Worm (Caenorhabditis elegans) whole organism, L2 larva: ENCODE results near the gene got-1.2.

Source experiments
- C34F6.9 ChIP-seq: fragments of 150-350 bp; optimal IDR thresholded peaks from 2 replicates; lab custom pipeline; 2014; ENCODE audit warnings: missing biosample characterization, missing genetic modification characterization
- F13H6.1 ChIP-seq: sonication (generic microtip); optimal IDR thresholded peaks from 2 replicates; lab custom pipeline; 2016; ENCODE audit warnings: missing genetic modification characterization, missing compliant biosample characterization
- R02D3.7 ChIP-seq: fragments of 150-350 bp; optimal IDR thresholded peaks from 2 replicates; lab custom pipeline; 2014; ENCODE audit warnings: missing biosample characterization, missing genetic modification characterization
- Y55F3AM.14 ChIP-seq: fragments of 200-800 bp; sonication (Bioruptor generic); optimal IDR thresholded peaks from 2 replicates; lab custom pipeline; 2018; ENCODE audit warnings: mild to moderate bottlenecking, missing genetic modification characterization, missing compliant biosample characterization
- ZK546.5 ChIP-seq: sonication (generic microtip); optimal IDR thresholded peaks from 2 replicates; lab custom pipeline; 2017; ENCODE audit warnings: missing biosample characterization, missing genetic modification characterization
- alr-1 ChIP-seq: fragments of 150-350 bp; optimal IDR thresholded peaks from 2 replicates; lab custom pipeline; 2014; ENCODE audit warnings: missing biosample characterization, missing genetic modification characterization
- aly-2 ChIP-seq: fragments of 150-350 bp; optimal IDR thresholded peaks from 2 replicates; lab custom pipeline; 2014; ENCODE audit warnings: missing biosample characterization, missing genetic modification characterization
- blmp-1 ChIP-seq: sonication (generic microtip); optimal IDR thresholded peaks from 2 replicates; lab custom pipeline; 2017; ENCODE audit warnings: missing genetic modification characterization, mild to moderate bottlenecking, missing compliant biosample characterization, antibody characterized with exemption, moderate library complexity; ENCODE audit not compliant: insufficient read depth
- ceh-82 ChIP-seq: fragments of 150-350 bp; optimal IDR thresholded peaks from 2 replicates; lab custom pipeline; 2014; ENCODE audit warnings: missing biosample characterization, missing genetic modification characterization
- crh-2 ChIP-seq: sonication (generic microtip); optimal IDR thresholded peaks from 2 replicates; lab custom pipeline; 2017; ENCODE audit warnings: missing biosample characterization, missing genetic modification characterization
- egl-27 ChIP-seq: sonication (generic microtip); optimal IDR thresholded peaks from 3 replicates; lab custom pipeline; 2017; ENCODE audit warnings: missing biosample characterization, missing genetic modification reagents, missing genetic modification characterization
- elt-1 ChIP-seq: fragments of 150-350 bp; optimal IDR thresholded peaks from 2 replicates; lab custom pipeline; 2014; ENCODE audit warnings: missing biosample characterization, missing genetic modification characterization
- fos-1 ChIP-seq: fragments of 150-350 bp; optimal IDR thresholded peaks from 2 replicates; lab custom pipeline; 2014; ENCODE audit warnings: missing biosample characterization, missing genetic modification characterization
- gmeb-1 ChIP-seq: fragments of 150-350 bp; optimal IDR thresholded peaks from 2 replicates; lab custom pipeline; 2014; ENCODE audit warnings: missing biosample characterization, missing genetic modification characterization
- lin-11 ChIP-seq: fragments of 150-350 bp; sonication (generic microtip); optimal IDR thresholded peaks from 2 replicates; lab custom pipeline; 2014; ENCODE audit warnings: missing biosample characterization, missing genetic modification characterization, inconsistent platforms, mixed read lengths
- lsy-2 ChIP-seq, 2 experiments: fragments of 150-350 bp in 1 of 2; sonication (generic microtip) in 1 of 2; optimal IDR thresholded peaks; 2 replicates each; lab custom pipeline; 2014 to 2017; ENCODE audit warnings: missing biosample characterization in 2 of 2, missing genetic modification characterization in 2 of 2
- mab-5 ChIP-seq: fragments of 150-350 bp; optimal IDR thresholded peaks from 2 replicates; lab custom pipeline; 2014; ENCODE audit warnings: missing biosample characterization, missing genetic modification characterization
- mbf-1 ChIP-seq: sonication (generic microtip); optimal IDR thresholded peaks from 2 replicates; lab custom pipeline; 2017; ENCODE audit warnings: missing biosample characterization, missing genetic modification characterization
- mdl-1 ChIP-seq, 2 experiments: fragments of 150-350 bp in 1 of 2; sonication (generic microtip) in 1 of 2; optimal IDR thresholded peaks; 2 replicates each; lab custom pipeline; 2017; ENCODE audit warnings: missing biosample characterization in 2 of 2, missing genetic modification characterization in 2 of 2
- nhr-11 ChIP-seq: fragments of 150-350 bp; optimal IDR thresholded peaks from 2 replicates; lab custom pipeline; 2014; ENCODE audit warnings: missing biosample characterization, missing genetic modification characterization
- nhr-129 ChIP-seq: fragments of 150-350 bp; optimal IDR thresholded peaks from 2 replicates; lab custom pipeline; 2014; ENCODE audit warnings: missing biosample characterization, missing genetic modification characterization
- nhr-21 ChIP-seq: fragments of 150-350 bp; optimal IDR thresholded peaks from 2 replicates; lab custom pipeline; 2014; ENCODE audit warnings: missing biosample characterization, missing genetic modification characterization
- nhr-23 ChIP-seq: fragments of 150-350 bp; optimal IDR thresholded peaks from 2 replicates; lab custom pipeline; 2014; ENCODE audit warnings: missing biosample characterization, missing genetic modification reagents, missing genetic modification characterization
- nhr-25 ChIP-seq: fragments of 150-350 bp; sonication (generic microtip); optimal IDR thresholded peaks from 3 replicates; lab custom pipeline; 2014; ENCODE audit warnings: missing biosample characterization, missing genetic modification characterization
- nhr-6 ChIP-seq: fragments of 150-350 bp; optimal IDR thresholded peaks from 2 replicates; lab custom pipeline; 2014; ENCODE audit warnings: missing biosample characterization, missing genetic modification characterization
- nhr-77 ChIP-seq: fragments of 150-350 bp; optimal IDR thresholded peaks from 2 replicates; lab custom pipeline; 2014; ENCODE audit warnings: missing biosample characterization, missing genetic modification characterization
- peb-1 ChIP-seq: fragments of 150-350 bp; optimal IDR thresholded peaks from 2 replicates; lab custom pipeline; 2014; ENCODE audit warnings: missing biosample characterization, missing genetic modification characterization
- sem-4 ChIP-seq: fragments of 150-350 bp; optimal IDR thresholded peaks from 2 replicates; lab custom pipeline; 2014; ENCODE audit warnings: missing biosample characterization, missing genetic modification reagents, missing genetic modification characterization
- sma-3 ChIP-seq: sonication (generic microtip); optimal IDR thresholded peaks from 2 replicates; lab custom pipeline; 2016; ENCODE audit warnings: missing genetic modification reagents, missing genetic modification characterization, missing compliant biosample characterization
- sma-9 ChIP-seq, 2 experiments: fragments of 150-350 bp in 1 of 2; sonication (generic microtip) in 1 of 2; optimal IDR thresholded peaks; 2 replicates each; lab custom pipeline; 2014 to 2016; ENCODE audit warnings: missing genetic modification characterization in 2 of 2, mild to moderate bottlenecking in 1 of 2, missing biosample characterization in 1 of 2, missing compliant biosample characterization in 1 of 2, missing genetic modification reagents in 1 of 2, moderate library complexity in 1 of 2
- snpc-4 ChIP-seq: fragments of 150-350 bp; optimal IDR thresholded peaks from 2 replicates; lab custom pipeline; 2014; ENCODE audit warnings: missing biosample characterization, missing genetic modification characterization
- unc-39 ChIP-seq: fragments of 150-350 bp; optimal IDR thresholded peaks from 2 replicates; lab custom pipeline; 2014; ENCODE audit warnings: missing biosample characterization, missing genetic modification characterization
- unc-55 ChIP-seq: fragments of 150-350 bp; sonication (generic microtip); optimal IDR thresholded peaks from 3 replicates; lab custom pipeline; 2014; ENCODE audit warnings: missing biosample characterization, missing genetic modification reagents, missing genetic modification characterization
- unc-62 ChIP-seq: fragments of 150-350 bp; optimal IDR thresholded peaks from 2 replicates; lab custom pipeline; 2014; ENCODE audit warnings: missing biosample characterization, missing genetic modification reagents, missing genetic modification characterization
- zag-1 ChIP-seq: fragments of 150-350 bp; optimal IDR thresholded peaks from 2 replicates; lab custom pipeline; 2014; ENCODE audit warnings: missing biosample characterization, missing genetic modification characterization
- ztf-1 ChIP-seq: fragments of 200-800 bp; sonication (Bioruptor generic); conservative IDR thresholded peaks from 2 replicates; pipeline ENCODE4 v1.3.6; 2022; ENCODE audit warnings: missing genetic modification characterization, missing compliant biosample characterization
- ztf-11 ChIP-seq: sonication (generic microtip); optimal IDR thresholded peaks from 2 replicates; lab custom pipeline; 2017; ENCODE audit warnings: missing biosample characterization, missing genetic modification characterization
- ztf-4 ChIP-seq: fragments of 150-350 bp; optimal IDR thresholded peaks from 2 replicates; lab custom pipeline; 2014; ENCODE audit warnings: missing biosample characterization, missing genetic modification characterization

Gene got-1.2

ce11 chrX:16825358-16825757, 32.4 kb upstream of the got-1.2 start, which contains the start of gene sto-5:
sto-5 (minus strand) TSS chrX:16825458.
- TF ChIP-seq lin-11 (tag; lab: Kevin White, UChicago): no peak
- no peak for TF ChIP-seq R02D3.7 (tag; lab: Kevin White, UChicago)
- TF ChIP-seq elt-1 (tag; lab: Kevin White, UChicago): no peak
- no peak for TF ChIP-seq mdl-1 (tag; optimal IDR thresholded peaks at IDR 0.05; lab: Kevin White, UChicago)
- TF ChIP-seq nhr-11 (tag; lab: Kevin White, UChicago): no peak
- no peak for TF ChIP-seq ZK546.5 (tag; lab: Kevin White, UChicago)
- TF ChIP-seq egl-27 (tag; lab: Kevin White, UChicago): no peak
- no peak for TF ChIP-seq nhr-77
- no peak for TF ChIP-seq mab-5 (tag; lab: Kevin White, UChicago)
- no peak for TF ChIP-seq nhr-129 (tag; lab: Kevin White, UChicago)
- no peak for TF ChIP-seq gmeb-1 (tag; lab: Kevin White, UChicago)
- no peak for TF ChIP-seq ztf-4 (tag; lab: Kevin White, UChicago)
- no peak for TF ChIP-seq F13H6.1 (tag; lab: Kevin White, UChicago)
- no peak for TF ChIP-seq nhr-6
- TF ChIP-seq ztf-1 (GFP tag; lab: Robert Waterston, UW): no peak

ce11 chrX:16821533-16821932, 28.6 kb upstream of the got-1.2 start:
- TF ChIP-seq nhr-11 (tag; lab: Kevin White, UChicago) (no peak), mbf-1 (no peak)
- TF ChIP-seq, all 48 proteins: peak for 0

DNA sequence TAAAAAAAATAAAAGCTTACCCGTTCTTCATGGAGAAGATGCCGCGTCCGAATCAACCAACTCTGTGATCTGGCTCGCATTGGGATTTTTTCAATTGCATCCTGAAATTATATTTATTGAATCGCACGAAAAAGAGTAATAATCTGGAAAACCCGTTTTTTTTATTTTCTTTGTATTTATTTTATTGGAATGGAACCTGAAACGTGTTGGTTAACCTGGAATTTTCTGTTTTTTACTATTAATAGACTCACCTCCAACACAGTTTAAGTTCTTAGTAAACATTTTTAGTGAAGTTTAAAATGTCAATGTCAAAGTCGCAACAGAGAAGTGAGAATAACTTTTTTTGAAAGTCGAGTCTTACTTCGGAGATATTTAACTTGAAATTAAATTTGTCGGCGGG, 25.3 kb upstream of the got-1.2 start:
- TF ChIP-seq ztf-1 (GFP tag; lab: Robert Waterston, UW) (no peak), nhr-77 (no peak), crh-2 (no peak), nhr-11 (tag; lab: Kevin White, UChicago) (no peak), gmeb-1 (tag; lab: Kevin White, UChicago) (no peak), egl-27 (tag; lab: Kevin White, UChicago) (no peak)

- TF ChIP-seq sma-3 (GFP tag; lab: Kevin White, UChicago): no peak
- no peak for TF ChIP-seq unc-55
- no peak for TF ChIP-seq ZK546.5 (tag; lab: Kevin White, UChicago)
- TF ChIP-seq gmeb-1 (tag; lab: Kevin White, UChicago): no peak
- TF ChIP-seq ztf-11 (tag; lab: Kevin White, UChicago): no peak
- no peak for TF ChIP-seq unc-39 (tag; lab: Kevin White, UChicago)
- TF ChIP-seq fos-1 (tag; lab: Kevin White, UChicago): no peak
Observed at ce11 chrX:16816854-16817253, 23.9 kb upstream of the got-1.2 start.

DNA sequence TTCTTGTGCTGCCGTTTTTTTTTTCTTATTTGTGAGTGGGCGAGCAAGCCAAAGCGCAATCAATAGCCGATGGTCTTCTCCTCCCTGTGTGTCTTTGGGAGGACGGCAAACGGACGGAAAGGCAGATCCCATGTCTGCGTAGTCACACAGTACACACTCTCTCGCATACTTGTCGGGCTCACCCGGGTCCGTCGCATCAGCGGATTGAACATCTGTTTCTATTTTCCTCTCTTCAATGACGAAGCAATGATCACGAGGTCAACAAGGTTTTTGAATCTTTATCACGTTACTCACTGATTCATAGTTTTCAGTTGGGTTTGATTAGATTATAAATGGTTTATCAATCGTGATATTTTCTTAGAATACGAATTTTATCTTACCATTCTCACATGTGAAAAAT, 22.6 kb upstream of the got-1.2 start:
- no peak for TF ChIP-seq ceh-82 (tag; lab: Kevin White, UChicago)
- TF ChIP-seq nhr-129 (tag; lab: Kevin White, UChicago): peak; percentile 52
- TF ChIP-seq fos-1 (tag; lab: Kevin White, UChicago): peak; percentile 6
- TF ChIP-seq F13H6.1 (tag; lab: Kevin White, UChicago): peak; percentile 57
- TF ChIP-seq nhr-25 (tag; lab: Kevin White, UChicago): no peak
- no peak for TF ChIP-seq nhr-77
- peak in 1 of 2 experiments; percentile 31 for TF ChIP-seq lsy-2 (tag; optimal IDR thresholded peaks at IDR 0.05; lab: Kevin White, UChicago)
- peak; percentile 54 for TF ChIP-seq sma-9 (GFP tag; optimal IDR thresholded peaks at IDR 0.05; lab: Kevin White, UChicago)
- TF ChIP-seq sma-9 (tag; optimal IDR thresholded peaks at IDR 0.05; lab: Kevin White, UChicago): no peak

DNA sequence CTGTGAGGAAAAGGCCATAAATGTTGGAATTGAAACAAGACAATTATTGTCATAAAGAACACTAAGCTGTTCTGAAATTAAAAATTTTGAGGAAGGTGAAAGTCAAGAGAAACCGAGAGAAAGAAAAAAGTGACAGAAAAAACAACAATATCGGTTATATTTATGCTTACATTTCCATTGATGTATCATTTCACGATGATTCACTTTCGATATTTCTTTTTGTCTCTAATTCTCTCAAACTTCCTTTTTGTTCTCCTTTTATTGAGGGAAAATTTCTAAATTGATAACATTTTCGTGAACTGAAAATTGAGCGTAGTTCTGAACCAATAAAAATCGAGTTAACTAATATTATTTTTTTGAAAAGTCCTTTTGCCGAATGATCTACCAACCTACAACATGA, 22.0 kb upstream of the got-1.2 start:
- TF ChIP-seq R02D3.7 (tag; lab: Kevin White, UChicago): no peak
- TF ChIP-seq zag-1: no peak
- TF ChIP-seq nhr-25 (tag; lab: Kevin White, UChicago): peak; percentile 18
- no peak for TF ChIP-seq C34F6.9
- TF ChIP-seq alr-1: no peak
- peak; percentile 4 for TF ChIP-seq blmp-1 (tag; lab: Kevin White, UChicago)
- TF ChIP-seq ZK546.5 (tag; lab: Kevin White, UChicago): no peak
- TF ChIP-seq unc-62: no peak
- no peak for TF ChIP-seq aly-2 (tag; lab: Kevin White, UChicago)
- peak; percentile 84 for TF ChIP-seq fos-1 (tag; lab: Kevin White, UChicago)
- TF ChIP-seq nhr-23: no peak
- TF ChIP-seq Y55F3AM.14 (GFP tag; lab: Kevin White, UChicago): no peak
- TF ChIP-seq ceh-82 (tag; lab: Kevin White, UChicago): no peak
- TF ChIP-seq mbf-1: no peak
- TF ChIP-seq peb-1 (tag; lab: Kevin White, UChicago): no peak
- no peak for TF ChIP-seq snpc-4
- no peak for TF ChIP-seq egl-27 (tag; lab: Kevin White, UChicago)
- no peak for TF ChIP-seq sem-4
- TF ChIP-seq nhr-21 (tag; lab: Kevin White, UChicago): no peak
- TF ChIP-seq ztf-11 (tag; lab: Kevin White, UChicago): no peak
